Worm (Caenorhabditis elegans) whole organism, midembryonic: ENCODE measurements around the gene D2096.7.
"Not testable (repeated sequence)": the region's sequence is repeated elsewhere in the genome, so short reads cannot be mapped to it uniquely, and the experiment has no call there.

Source experiments
- T22C8.4 ChIP-seq: fragments of 200-800 bp; sonication (Bioruptor generic); IDR thresholded peaks from 2 replicates; pipeline ENCODE4 v1.3.6; 2022; ENCODE audit warnings: missing genetic modification characterization, missing compliant biosample characterization
- cog-1 ChIP-seq: sonication (generic microtip); optimal IDR thresholded peaks from 2 replicates; lab custom pipeline; 2016; ENCODE audit warnings: missing genetic modification characterization, missing compliant biosample characterization
- flt-1 ChIP-seq: fragments of 200-800 bp; sonication (Bioruptor generic); IDR thresholded peaks from 2 replicates; pipeline ENCODE4 v1.3.6; 2022; ENCODE audit warnings: missing genetic modification characterization, missing compliant biosample characterization
- klf-2 ChIP-seq: fragments of 200-800 bp; sonication (Bioruptor generic); conservative IDR thresholded peaks from 2 replicates; pipeline ENCODE4 v1.3.6; 2022; ENCODE audit warnings: missing genetic modification reagents, missing genetic modification characterization, missing compliant biosample characterization
- med-1 ChIP-seq: sonication (generic microtip); optimal IDR thresholded peaks from 2 replicates; lab custom pipeline; 2017; ENCODE audit warnings: missing genetic modification characterization, mild to moderate bottlenecking, missing compliant biosample characterization, antibody characterized with exemption, missing genetic modification reagents; ENCODE audit not compliant: insufficient read depth
- ref-1 ChIP-seq: fragments of 200-800 bp; sonication (Bioruptor generic); conservative IDR thresholded peaks from 2 replicates; pipeline ENCODE4 v1.3.6; 2022; ENCODE audit warnings: missing genetic modification reagents, missing genetic modification characterization, missing compliant biosample characterization
- tab-1 ChIP-seq: fragments of 200-800 bp; sonication (Bioruptor generic); IDR thresholded peaks from 2 replicates; pipeline ENCODE4 v1.3.6; 2022; ENCODE audit warnings: missing genetic modification characterization, missing compliant biosample characterization
- ztf-23 ChIP-seq: fragments of 200-800 bp; sonication (Bioruptor generic); IDR thresholded peaks from 2 replicates; pipeline ENCODE4 v1.3.6; 2022; ENCODE audit warnings: missing genetic modification reagents, missing genetic modification characterization, missing compliant biosample characterization
- ztf-29 ChIP-seq: fragments of 200-800 bp; sonication (Bioruptor generic); IDR thresholded peaks from 2 replicates; pipeline ENCODE4 v1.3.6; 2022; ENCODE audit warnings: missing genetic modification reagents, missing genetic modification characterization, missing compliant biosample characterization

Gene D2096.7

DNA sequence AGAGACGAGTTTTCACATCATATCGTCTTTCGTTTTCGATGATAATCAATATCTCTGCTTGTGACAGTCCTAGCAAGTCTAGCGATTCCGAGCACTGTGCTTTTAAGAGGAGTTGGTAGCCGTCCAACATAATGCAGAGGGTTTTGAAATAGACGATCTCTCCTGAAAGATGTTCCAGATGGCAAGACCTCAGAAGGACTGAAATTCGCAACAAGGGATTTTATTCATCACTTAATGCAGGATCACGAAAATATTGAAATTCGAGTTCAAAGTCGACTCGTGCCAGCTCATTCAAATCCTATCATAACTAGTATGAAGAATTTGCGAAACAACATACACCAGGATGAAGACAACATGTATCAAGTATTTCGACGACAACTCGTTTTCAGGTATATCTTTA is at the start of gene D2096.7:
TSS of gene D2096.7 (minus strand) at position 130 of the 400 bp plus-strand sequence.
- TF ChIP-seq ztf-29 (GFP tag; lab: Robert Waterston, UW) (no peak), cog-1 (tag; lab: Kevin White, UChicago) (no peak), ref-1 (GFP tag; lab: Robert Waterston, UW) (no peak), med-1 (GFP tag; lab: Kevin White, UChicago) (no peak), tab-1 (GFP tag; lab: Robert Waterston, UW) (no peak), flt-1 (GFP tag; lab: Robert Waterston, UW) (no peak), klf-2 (GFP tag; lab: Robert Waterston, UW) (no peak), T22C8.4 (GFP tag; lab: Robert Waterston, UW) (no peak), ztf-23 (GFP tag; lab: Robert Waterston, UW) (no peak)

DNA sequence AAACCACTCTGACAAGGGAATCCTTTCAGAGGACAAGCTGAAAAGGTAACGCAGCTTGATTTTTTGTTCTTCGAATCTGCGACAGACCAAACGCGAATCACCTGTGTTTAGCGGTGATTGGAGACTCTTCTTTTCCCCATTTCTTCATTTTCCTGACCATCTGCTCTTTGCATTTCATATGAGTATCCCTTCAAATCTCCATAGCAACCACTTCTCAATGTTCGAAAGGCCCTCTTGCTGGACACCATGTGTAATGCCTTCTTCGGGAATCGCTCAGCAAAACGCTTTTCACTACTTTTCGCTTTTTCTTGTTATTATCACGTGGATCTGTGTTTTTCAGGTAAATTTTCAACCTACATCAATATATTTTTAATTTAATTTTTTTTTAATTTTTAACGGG is 49.1 kb upstream of the D2096.7 start, which contains the start of the genes T26A8.3 and tmem-231:
TSS of gene T26A8.3 (minus strand) at position 101 of the 400 bp plus-strand sequence.
TSS of gene tmem-231 (plus strand) at position 249 of the 400 bp plus-strand sequence.
- TF ChIP-seq ztf-29 (GFP tag; lab: Robert Waterston, UW) (no peak), med-1 (GFP tag; lab: Kevin White, UChicago) (no peak), flt-1 (GFP tag; lab: Robert Waterston, UW) (no peak), klf-2 (GFP tag; lab: Robert Waterston, UW) (no peak), ztf-23 (GFP tag; lab: Robert Waterston, UW) (no peak), cog-1 (tag; lab: Kevin White, UChicago) (no peak), ref-1 (GFP tag; lab: Robert Waterston, UW) (no peak), T22C8.4 (GFP tag; lab: Robert Waterston, UW) (no peak), tab-1 (GFP tag; lab: Robert Waterston, UW) (no peak)

DNA sequence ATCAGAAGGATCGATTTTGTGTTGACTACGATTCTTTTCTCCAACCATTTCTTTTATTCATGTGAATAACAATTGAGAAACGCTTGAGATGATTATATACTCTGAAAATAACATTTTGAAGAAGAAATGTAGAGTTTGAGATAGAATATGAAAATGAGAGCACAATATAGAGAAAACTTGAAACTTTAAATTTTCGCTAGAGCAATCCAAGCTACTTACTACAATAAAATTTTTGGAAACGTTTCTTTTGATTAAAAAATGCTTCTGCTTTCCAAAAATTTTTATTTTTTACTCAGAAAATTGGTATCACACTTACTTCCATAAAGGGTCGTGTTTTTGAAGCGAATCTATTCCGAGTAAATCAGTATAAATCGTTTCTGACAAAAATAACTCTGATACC is 43.5 kb upstream of the D2096.7 start, which contains the start of gene M116.5:
TSS of gene M116.5 (minus strand) at position 101 of the 400 bp plus-strand sequence.
- no peak for TF ChIP-seq klf-2 (GFP tag; lab: Robert Waterston, UW)
- no peak for TF ChIP-seq med-1 (GFP tag; lab: Kevin White, UChicago)
- no peak for TF ChIP-seq ztf-23 (GFP tag; lab: Robert Waterston, UW)

DNA sequence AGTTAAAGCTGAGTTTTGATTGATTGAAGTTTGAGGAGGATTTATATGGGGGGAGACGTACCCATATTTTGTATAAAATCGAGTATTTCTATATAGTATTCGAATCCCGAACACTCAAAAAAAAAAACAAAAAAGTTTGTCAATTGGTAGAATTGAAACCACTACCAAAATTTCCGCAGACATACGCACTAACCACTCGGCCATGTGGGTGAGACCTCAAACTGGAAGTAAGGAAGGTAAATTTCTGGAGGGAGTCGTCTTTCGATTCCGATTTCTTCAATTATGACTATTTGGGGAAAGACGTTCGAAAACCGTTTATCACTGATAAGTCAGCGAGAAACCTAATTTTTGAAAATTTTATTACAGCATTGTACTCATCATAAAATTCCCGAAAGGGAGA is 35.1 kb upstream of the D2096.7 start:
- 0 out of 2 replicates have a peak, but pooled peaks have one; percentile 56 for TF ChIP-seq ztf-23 (GFP tag; lab: Robert Waterston, UW)
- peak; percentile 53; the same call in 1 of the 2 replicates for TF ChIP-seq T22C8.4 (GFP tag; lab: Robert Waterston, UW)
- TF ChIP-seq tab-1 (GFP tag; lab: Robert Waterston, UW) = peak; percentile 31; the same call in 1 of the 2 replicates
- TF ChIP-seq ref-1 (GFP tag; lab: Robert Waterston, UW) = peak; percentile 54; the same call in 1 of the 2 replicates
- peak; percentile 73 for TF ChIP-seq flt-1 (GFP tag; lab: Robert Waterston, UW)

DNA sequence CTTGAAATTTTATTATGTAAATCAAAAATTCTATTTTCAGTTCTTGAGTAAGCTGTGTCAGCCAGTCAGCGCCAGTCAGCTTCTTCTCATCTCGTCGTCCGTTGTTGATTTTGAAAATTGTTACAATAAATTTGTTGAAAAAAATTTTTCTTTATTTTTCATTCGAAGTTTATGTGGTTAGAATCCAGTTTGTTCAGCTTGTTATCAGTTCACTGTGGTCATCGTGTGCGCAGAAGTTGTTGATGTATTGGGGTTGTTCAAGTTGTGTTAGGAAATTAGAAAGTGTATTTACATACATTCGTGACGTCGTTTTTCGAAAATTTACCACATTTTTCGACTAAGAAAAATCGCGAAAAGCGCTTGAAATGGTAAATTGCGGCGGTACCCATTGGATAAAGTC is 20.4 kb upstream of the D2096.7 start:
- TF ChIP-seq T22C8.4 (GFP tag; lab: Robert Waterston, UW) = no peak
- TF ChIP-seq tab-1 (GFP tag; lab: Robert Waterston, UW) = no peak
- TF ChIP-seq ref-1 (GFP tag; lab: Robert Waterston, UW) = no peak
- TF ChIP-seq cog-1 (tag; lab: Kevin White, UChicago) = no peak
- TF ChIP-seq ztf-23 (GFP tag; lab: Robert Waterston, UW) = no peak
- TF ChIP-seq med-1 (GFP tag; lab: Kevin White, UChicago) = no peak
- no peak for TF ChIP-seq ztf-29 (GFP tag; lab: Robert Waterston, UW)
- no peak for TF ChIP-seq klf-2 (GFP tag; lab: Robert Waterston, UW)
- TF ChIP-seq flt-1 (GFP tag; lab: Robert Waterston, UW) = no peak

DNA sequence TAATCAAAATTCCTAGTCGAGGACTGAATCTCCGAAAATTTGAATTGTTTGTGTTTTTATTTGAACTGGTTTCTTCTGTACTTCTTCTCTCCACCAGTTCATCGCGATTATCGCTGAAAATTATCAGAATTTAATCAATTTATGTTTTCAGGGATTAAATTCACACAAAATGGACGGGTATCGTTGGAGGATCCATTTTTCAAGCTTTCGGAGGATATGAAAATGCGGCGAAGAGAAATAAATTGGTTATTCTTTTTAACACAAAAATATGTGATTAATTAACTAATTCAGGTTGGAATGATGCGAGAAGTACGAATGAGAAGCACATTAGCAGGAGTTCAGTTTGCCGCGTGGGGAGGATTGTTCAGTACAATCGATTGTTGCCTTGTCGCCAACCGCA is 18.9 kb upstream of the D2096.7 start, which contains the start of gene timm-17B.2:
TSS of gene timm-17B.2 (plus strand) at position 301 of the 400 bp plus-strand sequence.
- TF ChIP-seq flt-1 (GFP tag; lab: Robert Waterston, UW) (no peak), ztf-23 (GFP tag; lab: Robert Waterston, UW) (no peak), ref-1 (GFP tag; lab: Robert Waterston, UW) (no peak), med-1 (GFP tag; lab: Kevin White, UChicago) (no peak), ztf-29 (GFP tag; lab: Robert Waterston, UW) (no peak), tab-1 (GFP tag; lab: Robert Waterston, UW) (no peak), T22C8.4 (GFP tag; lab: Robert Waterston, UW) (no peak), cog-1 (tag; lab: Kevin White, UChicago) (no peak), klf-2 (GFP tag; lab: Robert Waterston, UW) (no peak)

DNA sequence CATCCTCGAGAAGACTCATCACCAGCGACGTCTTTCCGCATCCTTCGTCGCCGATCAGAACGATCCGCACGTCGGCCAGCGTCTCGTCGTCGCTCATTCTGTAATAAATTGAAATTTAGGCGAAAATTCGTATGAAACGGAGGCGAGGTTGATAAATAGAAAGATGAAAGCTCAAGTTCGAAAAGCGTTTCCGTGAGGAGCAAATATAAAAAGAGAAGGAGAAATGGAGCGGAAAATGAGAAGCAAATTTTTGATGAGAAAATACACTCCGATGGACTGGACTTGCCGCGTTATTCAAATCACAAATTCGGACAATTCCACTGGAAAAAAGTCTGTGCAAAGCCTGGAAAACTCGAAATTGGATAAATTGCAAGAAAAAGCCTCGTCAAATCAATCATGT is 16.7 kb upstream of the D2096.7 start, which contains the start of gene D2096.11:
TSS of gene D2096.11 (minus strand) at position 101 of the 400 bp plus-strand sequence.
- TF ChIP-seq cog-1 (tag; lab: Kevin White, UChicago) (no peak), tab-1 (GFP tag; lab: Robert Waterston, UW) (no peak), klf-2 (GFP tag; lab: Robert Waterston, UW) (no peak), T22C8.4 (GFP tag; lab: Robert Waterston, UW) (no peak), ztf-29 (GFP tag; lab: Robert Waterston, UW) (no peak), ztf-23 (GFP tag; lab: Robert Waterston, UW) (no peak), ref-1 (GFP tag; lab: Robert Waterston, UW) (no peak), flt-1 (GFP tag; lab: Robert Waterston, UW) (no peak), med-1 (GFP tag; lab: Kevin White, UChicago) (no peak)

DNA sequence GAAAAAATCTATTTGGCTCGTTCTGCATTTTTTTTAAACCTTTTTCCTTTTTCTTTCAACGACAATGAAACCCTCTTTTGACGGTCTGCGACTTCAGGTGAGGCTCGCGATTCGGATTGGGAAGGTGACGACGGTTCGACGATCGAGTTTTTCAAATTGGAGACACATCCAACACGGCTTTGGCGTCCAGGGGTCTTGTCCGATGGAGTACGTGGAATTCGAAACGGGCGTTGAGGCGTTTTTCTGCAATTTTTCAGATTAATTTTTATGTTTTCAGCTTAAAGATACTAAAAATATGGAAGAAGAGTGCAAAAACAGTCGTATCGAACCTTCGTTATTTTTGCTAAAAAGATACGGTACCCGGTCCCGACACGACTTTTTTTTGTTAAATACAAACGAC is 11.7 kb upstream of the D2096.7 start, which contains the start of gene D2096.10:
TSS of gene D2096.10 (minus strand) at position 101 of the 400 bp plus-strand sequence.
- not testable (repeated sequence) for TF ChIP-seq ztf-23, T22C8.4, klf-2 (GFP tag; lab: Robert Waterston, UW)

DNA sequence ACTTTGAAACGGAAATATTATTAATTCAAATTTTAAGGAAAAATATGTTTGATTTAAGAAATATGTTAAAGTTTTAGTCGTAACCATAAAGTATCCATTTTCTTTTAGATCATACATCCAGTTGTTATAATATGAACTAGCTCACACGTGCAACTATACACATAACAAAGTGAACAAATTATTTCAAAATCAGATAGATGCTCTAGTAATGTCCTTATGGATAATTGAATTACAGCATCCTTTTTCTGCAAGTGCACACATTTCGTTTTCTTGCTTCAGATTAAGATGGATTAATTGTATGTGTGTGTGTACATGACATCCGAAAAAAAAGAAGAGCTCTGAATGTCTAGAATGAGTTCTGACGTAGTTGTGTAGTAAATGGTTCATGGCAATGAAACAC is 8.2 kb upstream of the D2096.7 start:
- no peak for TF ChIP-seq ref-1 (GFP tag; lab: Robert Waterston, UW)
- TF ChIP-seq ztf-23 (GFP tag; lab: Robert Waterston, UW) = no peak
- TF ChIP-seq klf-2 (GFP tag; lab: Robert Waterston, UW) = no peak
